Worm (Caenorhabditis elegans) whole organism, mixed stage, embryonic: ENCODE measurements around the gene F01F1.3.
A peak's percentile ranks its signal among the peaks of the same experiment; 100 is the strongest.

Source experiments
- bed-3 ChIP-seq: fragments of 200-800 bp; sonication (Bioruptor generic); optimal IDR thresholded peaks from 3 replicates; lab custom pipeline; 2018; ENCODE audit warnings: mild to moderate bottlenecking, missing genetic modification characterization, moderate library complexity, missing compliant biosample characterization
- ceh-43 ChIP-seq: fragments of 200-800 bp; sonication (Bioruptor generic); optimal IDR thresholded peaks from 2 replicates; lab custom pipeline; 2018; ENCODE audit warnings: mild to moderate bottlenecking, missing genetic modification characterization, moderate library complexity, missing compliant biosample characterization
- ceh-83 ChIP-seq: fragments of 200-800 bp; sonication (Bioruptor generic); optimal IDR thresholded peaks from 2 replicates; lab custom pipeline; 2018; ENCODE audit warnings: mild to moderate bottlenecking, missing genetic modification characterization, missing compliant biosample characterization
- ces-1 ChIP-seq: fragments of 150-350 bp; optimal IDR thresholded peaks from 2 replicates; lab custom pipeline; 2014; ENCODE audit warnings: missing biosample characterization, missing genetic modification reagents, missing genetic modification characterization
- cnd-1 ChIP-seq: fragments of 200-800 bp; sonication (Bioruptor generic); optimal IDR thresholded peaks from 2 replicates; lab custom pipeline; 2018; ENCODE audit warnings: mild to moderate bottlenecking, missing genetic modification characterization, missing compliant biosample characterization
- drap-1 ChIP-seq: fragments of 200-800 bp; sonication (Bioruptor generic); optimal IDR thresholded peaks from 3 replicates; lab custom pipeline; 2018; ENCODE audit warnings: mild to moderate bottlenecking, missing genetic modification characterization, missing compliant biosample characterization
- elt-1 ChIP-seq: sonication (generic microtip); optimal IDR thresholded peaks from 2 replicates; lab custom pipeline; 2017; ENCODE audit warnings: missing genetic modification characterization, mild to moderate bottlenecking, missing compliant biosample characterization, antibody characterized with exemption, moderate library complexity, borderline replicate concordance; ENCODE audit not compliant: insufficient read depth
- elt-3 ChIP-seq: fragments of 150-350 bp; optimal IDR thresholded peaks from 2 replicates; lab custom pipeline; 2014; ENCODE audit warnings: missing biosample characterization, missing genetic modification characterization
- ham-2 ChIP-seq: fragments of 200-800 bp; sonication (Bioruptor generic); optimal IDR thresholded peaks from 2 replicates; lab custom pipeline; 2018; ENCODE audit warnings: mild to moderate bottlenecking, missing genetic modification characterization, missing compliant biosample characterization
- hlh-1 ChIP-seq: fragments of 150-350 bp; optimal IDR thresholded peaks from 2 replicates; lab custom pipeline; 2014; ENCODE audit warnings: missing biosample characterization, missing genetic modification reagents, missing genetic modification characterization
- mep-1 ChIP-seq: fragments of 150-350 bp; optimal IDR thresholded peaks from 2 replicates; lab custom pipeline; 2017; ENCODE audit warnings: missing biosample characterization, missing genetic modification reagents, missing genetic modification characterization, inconsistent platforms
- mls-2 ChIP-seq: sonication (generic microtip); optimal IDR thresholded peaks from 2 replicates; lab custom pipeline; 2016; ENCODE audit warnings: mild to moderate bottlenecking, missing genetic modification characterization, moderate library complexity, missing compliant biosample characterization
- nhr-12 ChIP-seq: fragments of 150-350 bp; optimal IDR thresholded peaks from 2 replicates; lab custom pipeline; 2014; ENCODE audit warnings: missing biosample characterization, missing genetic modification characterization
- nhr-2 ChIP-seq: fragments of 150-350 bp; optimal IDR thresholded peaks from 2 replicates; lab custom pipeline; 2014; ENCODE audit warnings: missing biosample characterization, missing genetic modification characterization
- nhr-237 ChIP-seq: fragments of 150-350 bp; optimal IDR thresholded peaks from 2 replicates; lab custom pipeline; 2014; ENCODE audit warnings: missing biosample characterization, missing genetic modification characterization
- nhr-28 ChIP-seq: fragments of 150-350 bp; optimal IDR thresholded peaks from 2 replicates; lab custom pipeline; 2014; ENCODE audit warnings: missing biosample characterization, missing genetic modification characterization
- nhr-76 ChIP-seq: sonication (generic microtip); optimal IDR thresholded peaks from 2 replicates; lab custom pipeline; 2017; ENCODE audit warnings: missing biosample characterization, missing genetic modification characterization
- pha-4 ChIP-seq: fragments of 150-350 bp; optimal IDR thresholded peaks from 2 replicates; lab custom pipeline; 2018; ENCODE audit warnings: missing biosample characterization, missing genetic modification reagents, missing genetic modification characterization
- snpc-4 ChIP-seq: fragments of 150-350 bp; optimal IDR thresholded peaks from 2 replicates; lab custom pipeline; 2014; ENCODE audit warnings: missing biosample characterization, missing genetic modification characterization
- sptf-1 ChIP-seq: sonication (generic microtip); optimal IDR thresholded peaks from 2 replicates; lab custom pipeline; 2017; ENCODE audit warnings: mild to moderate bottlenecking, missing genetic modification characterization, moderate library complexity, missing compliant biosample characterization
- tbx-8 ChIP-seq: fragments of 200-800 bp; sonication (Bioruptor generic); optimal IDR thresholded peaks from 2 replicates; lab custom pipeline; 2018; ENCODE audit warnings: mild to moderate bottlenecking, missing genetic modification characterization, moderate library complexity, missing compliant biosample characterization
- unc-120 ChIP-seq: sonication (generic microtip); optimal IDR thresholded peaks from 2 replicates; lab custom pipeline; 2017; ENCODE audit warnings: missing genetic modification characterization, missing compliant biosample characterization; ENCODE audit not compliant: poor library complexity, severe bottlenecking
- unc-39 ChIP-seq: fragments of 150-350 bp; optimal IDR thresholded peaks from 2 replicates; lab custom pipeline; 2014; ENCODE audit warnings: missing biosample characterization, missing genetic modification characterization
- unc-62 ChIP-seq: fragments of 150-350 bp; optimal IDR thresholded peaks from 2 replicates; lab custom pipeline; 2014; ENCODE audit warnings: missing biosample characterization, missing genetic modification reagents, missing genetic modification characterization
- ztf-11 ChIP-seq: fragments of 150-350 bp; optimal IDR thresholded peaks from 2 replicates; lab custom pipeline; 2014; ENCODE audit warnings: missing biosample characterization, missing genetic modification characterization

F01F1.3 gene

DNA sequence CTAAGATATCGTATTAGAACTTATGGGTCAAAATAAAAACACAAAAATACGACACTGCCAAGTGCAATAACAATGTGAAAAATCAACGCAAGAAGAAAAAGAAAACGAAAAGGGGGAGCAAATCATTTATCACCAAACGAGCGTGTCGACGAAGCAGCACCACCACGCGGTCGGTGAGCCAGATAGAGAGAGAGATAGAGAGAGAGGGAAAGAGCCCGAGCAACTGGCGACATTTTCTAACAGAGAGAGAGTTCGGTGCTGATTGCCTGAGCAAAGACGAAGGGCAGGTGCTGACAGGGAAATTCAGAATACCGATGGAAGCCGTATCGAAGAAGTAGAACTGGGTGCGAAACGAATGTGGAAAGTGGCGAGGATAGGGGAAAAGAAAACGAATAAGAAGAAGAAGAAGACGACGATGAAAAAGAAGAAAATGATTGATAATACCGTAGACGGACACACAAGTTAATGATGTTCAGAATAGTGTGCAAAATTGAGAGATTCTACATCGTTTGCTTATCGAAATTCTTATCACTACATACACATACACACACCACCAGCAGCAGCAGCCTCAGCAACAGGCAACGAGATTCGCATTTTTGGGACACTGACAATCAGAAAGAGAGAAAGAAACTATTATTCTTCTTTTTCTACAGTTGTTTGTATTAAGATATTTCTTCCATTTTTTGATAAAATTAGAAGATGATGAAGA is 36.4 kb upstream of the F01F1.3 start:
- TF ChIP-seq ztf-11 (tag; lab: Kevin White, UChicago) (no peak), unc-120 (tag; lab: Kevin White, UChicago) (peak; percentile 53), elt-1 (tag; lab: Kevin White, UChicago) (no peak), pha-4 (tag; lab: Kevin White, UChicago) (no peak), bed-3 (GFP tag; lab: Kevin White, UChicago) (no peak), ceh-43 (GFP tag; lab: Kevin White, UChicago) (no peak), hlh-1 (tag; lab: Kevin White, UChicago) (peak; percentile 88), snpc-4 (tag; lab: Kevin White, UChicago) (no peak), tbx-8 (no peak), elt-3 (tag; lab: Kevin White, UChicago) (peak; percentile 10), drap-1 (no peak)

DNA sequence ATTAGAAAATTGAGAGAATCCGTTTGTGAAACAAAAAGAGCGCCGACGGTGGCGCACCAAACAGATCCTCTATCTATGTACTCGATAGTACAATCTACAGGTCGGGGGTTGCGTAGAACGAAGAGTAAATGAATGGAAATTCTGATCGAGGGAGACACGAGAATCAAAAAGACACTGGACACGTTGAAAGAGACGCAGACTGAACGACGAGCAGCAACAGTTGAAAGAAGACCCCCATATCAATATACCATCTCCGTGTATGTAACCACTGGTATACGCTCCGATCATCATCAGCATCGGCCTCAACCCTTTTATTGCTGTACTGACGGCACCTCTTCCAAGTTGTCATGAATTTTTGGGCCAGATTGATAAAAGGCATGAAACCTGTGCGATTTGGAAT is 35.5 kb upstream of the F01F1.3 start:
- TF ChIP-seq elt-1 (tag; lab: Kevin White, UChicago) (peak; percentile 6), nhr-76 (tag; lab: Kevin White, UChicago) (no peak)
- TF ChIP-seq, all 35 proteins: peak for 1

DNA sequence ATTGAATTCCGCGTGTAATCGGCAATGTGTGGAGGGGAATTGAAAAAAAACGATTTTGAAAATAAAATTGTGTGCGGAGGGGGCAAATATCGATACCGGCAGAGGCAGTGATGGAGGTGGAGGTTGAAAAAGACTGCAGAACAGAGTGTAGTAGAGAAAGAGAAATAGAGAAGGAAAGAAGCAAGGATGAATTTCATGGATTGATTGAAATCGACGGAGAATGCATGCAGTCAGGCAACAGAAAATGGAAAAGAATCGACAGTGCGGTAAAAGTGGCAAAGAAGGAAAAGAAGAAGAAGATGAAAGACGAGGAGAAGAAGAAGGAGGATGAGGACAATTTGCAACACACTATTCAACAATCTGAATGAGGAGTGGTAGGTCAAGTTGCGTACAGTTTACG is 34.9 kb upstream of the F01F1.3 start, which contains the start of gene W04D12.1:
Gene W04D12.1 (plus strand): TSS at position 111 of the 400 bp plus-strand sequence.
- no peak for TF ChIP-seq ztf-11 (tag; lab: Kevin White, UChicago)
- no peak for TF ChIP-seq mls-2 (tag; lab: Kevin White, UChicago)
- no peak for TF ChIP-seq ces-1
- no peak for TF ChIP-seq nhr-12 (tag; lab: Kevin White, UChicago)
- no peak for TF ChIP-seq cnd-1 (tag; lab: Kevin White, UChicago)
- TF ChIP-seq sptf-1 (tag; lab: Kevin White, UChicago) = peak; percentile 21
- TF ChIP-seq nhr-28 (tag; lab: Kevin White, UChicago) = no peak
- peak; percentile 27 for TF ChIP-seq nhr-237 (tag; lab: Kevin White, UChicago)
- TF ChIP-seq elt-1 (tag; lab: Kevin White, UChicago) = no peak

DNA sequence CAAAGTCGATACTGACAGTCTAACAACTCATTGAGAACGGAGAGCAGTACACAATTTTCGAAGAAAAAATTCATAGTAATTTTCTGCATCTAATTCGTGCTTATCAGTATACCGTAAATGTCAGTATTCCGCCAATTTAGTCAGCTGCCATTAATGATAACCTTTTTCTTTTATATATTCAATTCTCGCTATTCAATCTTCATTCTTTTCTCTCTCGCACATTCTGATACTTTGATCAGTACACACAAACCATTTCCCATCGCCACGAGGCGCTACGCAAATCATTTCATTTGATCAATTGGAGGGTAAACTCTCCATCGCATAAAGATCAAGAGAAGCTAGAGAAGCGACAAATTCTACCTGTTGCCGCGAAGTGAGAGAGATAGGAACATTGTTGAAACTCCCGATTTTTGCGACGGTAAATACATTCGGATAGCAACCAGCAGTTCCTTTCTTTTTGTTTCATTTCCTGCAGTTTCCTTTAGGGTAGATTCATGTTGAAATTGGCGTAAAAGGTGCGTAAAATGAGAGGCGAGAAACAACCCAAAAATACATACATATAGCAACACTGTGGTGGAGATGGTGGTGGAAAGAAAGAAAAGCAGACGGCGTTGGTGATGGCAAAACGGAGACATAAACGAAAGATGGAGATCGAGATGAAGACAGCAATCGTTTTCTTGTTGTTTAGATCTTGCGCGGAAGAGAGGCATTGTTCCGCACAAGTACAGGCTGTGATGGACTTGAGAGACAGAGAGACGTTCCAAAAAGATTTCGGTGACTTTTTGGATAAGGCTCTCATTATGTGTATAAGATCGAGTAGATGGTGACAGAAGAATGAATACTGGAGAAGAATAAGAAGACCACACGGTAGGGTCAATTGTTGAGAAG is 33.3 kb upstream of the F01F1.3 start:
- TF ChIP-seq mep-1 (tag; lab: Kevin White, UChicago) (peak; percentile 26), elt-3 (tag; lab: Kevin White, UChicago) (peak; percentile 15), elt-1 (tag; lab: Kevin White, UChicago) (peak; percentile 95), unc-62 (GFP tag; lab: Kevin White, UChicago) (no peak), ham-2 (GFP tag; lab: Kevin White, UChicago) (peak; percentile 48)

DNA sequence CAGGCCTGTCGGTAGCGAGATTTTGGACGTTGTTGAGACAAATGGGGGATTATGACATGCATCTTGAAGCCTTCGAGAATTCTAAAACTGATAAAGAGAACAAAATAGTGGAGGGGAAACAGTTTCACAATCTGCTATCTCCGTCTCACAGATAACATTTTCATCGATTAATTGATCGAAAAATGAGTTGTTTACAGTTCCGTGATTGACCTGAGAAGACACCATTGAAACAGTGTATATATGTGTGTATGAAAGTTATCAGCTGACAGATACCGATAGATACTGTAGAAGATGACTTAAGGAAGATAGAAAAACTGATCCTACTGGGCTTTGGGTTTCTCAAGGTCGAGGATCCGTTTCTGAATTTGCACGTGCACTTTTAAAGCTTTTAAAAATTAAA is 32.6 kb upstream of the F01F1.3 start:
- TF ChIP-seq elt-1 (tag; lab: Kevin White, UChicago) (no peak), elt-3 (tag; lab: Kevin White, UChicago) (peak; percentile 32)

DNA sequence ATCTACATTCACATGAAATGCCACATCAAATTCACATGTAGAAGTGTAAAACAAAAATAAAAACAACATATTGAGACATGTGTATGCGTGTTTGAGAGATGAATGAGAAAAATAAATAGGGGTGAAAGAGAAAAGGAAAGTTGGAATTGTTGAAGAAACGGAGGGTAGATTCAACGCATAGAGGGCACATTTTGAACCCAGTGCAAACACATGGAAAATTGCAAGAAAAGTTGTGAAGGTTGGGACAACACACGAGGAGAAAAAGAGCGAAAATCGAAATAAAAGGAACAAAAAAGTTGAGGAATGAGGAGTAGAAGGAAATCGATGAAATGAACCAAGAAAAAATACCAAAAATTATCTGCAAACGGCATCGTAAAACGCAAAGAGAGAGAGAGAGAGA is 32.1 kb upstream of the F01F1.3 start:
- TF ChIP-seq unc-39 (tag; lab: Kevin White, UChicago) (no peak), elt-1 (tag; lab: Kevin White, UChicago) (no peak), unc-120 (tag; lab: Kevin White, UChicago) (no peak), snpc-4 (tag; lab: Kevin White, UChicago) (no peak), tbx-8 (no peak), unc-62 (GFP tag; lab: Kevin White, UChicago) (no peak), bed-3 (GFP tag; lab: Kevin White, UChicago) (no peak), ceh-83 (no peak), cnd-1 (tag; lab: Kevin White, UChicago) (no peak), elt-3 (tag; lab: Kevin White, UChicago) (no peak), nhr-12 (tag; lab: Kevin White, UChicago) (no peak), nhr-76 (tag; lab: Kevin White, UChicago) (no peak), ztf-11 (tag; lab: Kevin White, UChicago) (no peak), pha-4 (tag; lab: Kevin White, UChicago) (no peak), drap-1 (no peak), ceh-43 (GFP tag; lab: Kevin White, UChicago) (no peak), ham-2 (GFP tag; lab: Kevin White, UChicago) (no peak), sptf-1 (tag; lab: Kevin White, UChicago) (no peak), nhr-2 (tag; lab: Kevin White, UChicago) (no peak)
- TF ChIP-seq, all 35 proteins: peak for 0
